Fruit fly (Drosophila melanogaster) whole organism, embryonic: Measurements from ENCODE around the gene Jupiter.

ENCODE experiments used
- Asciz ChIP-seq: fragments of 200-800 bp; sonication (Bioruptor generic); optimal IDR thresholded peaks from 2 replicates; lab custom pipeline; 2017; ENCODE audit warnings: missing biosample characterization, mild to moderate bottlenecking, missing genetic modification characterization, missing genetic modification reagents
- Atf6 ChIP-seq: fragments of 200-800 bp; sonication (Bioruptor generic); IDR thresholded peaks from 2 replicates; pipeline ENCODE4 v1.3.6; 2022; ENCODE audit warnings: missing biosample characterization, missing genetic modification characterization
- C15 ChIP-seq: fragments of 200-800 bp; sonication (Bioruptor generic); IDR thresholded peaks from 3 replicates; pipeline ENCODE4 v1.3.6; 2022; ENCODE audit warnings: missing biosample characterization, missing genetic modification characterization
- CG10366 ChIP-seq: fragments of 200-800 bp; sonication (Bioruptor generic); IDR thresholded peaks from 2 replicates; pipeline ENCODE4 v1.3.6; 2022; ENCODE audit warnings: missing biosample characterization, missing genetic modification characterization
- CG10543 ChIP-seq: fragments of 200-800 bp; sonication (Bioruptor generic); optimal IDR thresholded peaks from 3 replicates; lab custom pipeline; 2017; ENCODE audit warnings: missing biosample characterization, mild to moderate bottlenecking, missing genetic modification characterization, moderate library complexity
- CG10959 ChIP-seq: fragments of 200-800 bp; sonication (Bioruptor generic); IDR thresholded peaks from 2 replicates; pipeline ENCODE4 v1.3.6; 2022; ENCODE audit warnings: missing biosample characterization, missing genetic modification characterization
- CG12219 ChIP-seq: fragments of 200-800 bp; sonication (Bioruptor generic); optimal IDR thresholded peaks from 3 replicates; lab custom pipeline; 2018; ENCODE audit warnings: missing biosample characterization, mild to moderate bottlenecking, missing genetic modification characterization
- CG1233 ChIP-seq: fragments of 200-800 bp; sonication (Bioruptor generic); optimal IDR thresholded peaks from 4 replicates; lab custom pipeline; 2018; ENCODE audit warnings: missing biosample characterization, mild to moderate bottlenecking, missing genetic modification characterization
- CG14860 ChIP-seq: fragments of 200-800 bp; sonication (Bioruptor generic); IDR thresholded peaks from 3 replicates; pipeline ENCODE4 v1.3.6; 2022; ENCODE audit warnings: missing biosample characterization, missing genetic modification characterization; ENCODE audit not compliant: partially characterized antibody
- CG17361 ChIP-seq: fragments of 200-800 bp; sonication (Bioruptor generic); IDR thresholded peaks from 3 replicates; pipeline ENCODE4 v1.3.6; 2022; ENCODE audit warnings: missing biosample characterization, missing genetic modification characterization
- CG1792 ChIP-seq: fragments of 200-800 bp; sonication (Bioruptor generic); optimal IDR thresholded peaks from 2 replicates; lab custom pipeline; 2016; ENCODE audit warnings: missing biosample characterization, missing genetic modification characterization
- CG18764 ChIP-seq: fragments of 200-800 bp; sonication (Bioruptor generic); optimal IDR thresholded peaks from 3 replicates; lab custom pipeline; 2016; ENCODE audit warnings: missing biosample characterization, missing genetic modification characterization
- CG2199 ChIP-seq: fragments of 200-800 bp; sonication (Bioruptor generic); IDR thresholded peaks from 3 replicates; pipeline ENCODE4 v1.3.6; 2022; ENCODE audit warnings: missing biosample characterization, missing genetic modification characterization
- CG2712 ChIP-seq: fragments of 200-800 bp; optimal IDR thresholded peaks from 3 replicates; lab custom pipeline; 2019; ENCODE audit warnings: missing biosample characterization, mild to moderate bottlenecking, missing genetic modification characterization, moderate library complexity
- CG32767 ChIP-seq: fragments of 200-800 bp; sonication (Bioruptor generic); IDR thresholded peaks from 2 replicates; pipeline ENCODE4 v1.3.6; 2022; ENCODE audit warnings: missing biosample characterization, missing genetic modification characterization
- CG4404 ChIP-seq: fragments of 200-800 bp; sonication (Bioruptor generic); IDR thresholded peaks from 2 replicates; pipeline ENCODE4 v1.3.6; 2022; ENCODE audit warnings: missing biosample characterization, missing genetic modification characterization
- CG6254 ChIP-seq: fragments of 200-800 bp; sonication (Bioruptor generic); optimal IDR thresholded peaks from 3 replicates; lab custom pipeline; 2017; ENCODE audit warnings: mild to moderate bottlenecking, missing biosample characterization, missing genetic modification reagents, missing genetic modification characterization
- CG6683 ChIP-seq: fragments of 200-800 bp; sonication (Bioruptor generic); optimal IDR thresholded peaks from 2 replicates; lab custom pipeline; 2017; ENCODE audit warnings: missing biosample characterization, mild to moderate bottlenecking, missing genetic modification characterization, missing genetic modification reagents
- CG7372 ChIP-seq: fragments of 200-800 bp; sonication (Bioruptor generic); IDR thresholded peaks from 2 replicates; pipeline ENCODE4 v1.3.6; 2022; ENCODE audit warnings: missing biosample characterization, missing genetic modification characterization
- CG8089 ChIP-seq: fragments of 200-800 bp; sonication (Bioruptor generic); optimal IDR thresholded peaks from 3 replicates; lab custom pipeline; 2016; ENCODE audit warnings: missing biosample characterization, missing genetic modification characterization
- Dll ChIP-seq: fragments of 200-800 bp; sonication (Bioruptor generic); IDR thresholded peaks from 4 replicates; pipeline ENCODE4 v1.3.6; 2022; ENCODE audit warnings: missing biosample characterization, missing genetic modification characterization; ENCODE audit not compliant: partially characterized antibody
- Doc2 ChIP-seq: fragments of 200-800 bp; sonication (Bioruptor generic); IDR thresholded peaks from 2 replicates; pipeline ENCODE4 v1.3.6; 2022; ENCODE audit warnings: missing biosample characterization, missing genetic modification characterization
- HHEX ChIP-seq: fragments of 200-800 bp; sonication (Bioruptor generic); optimal IDR thresholded peaks from 3 replicates; lab custom pipeline; 2017; ENCODE audit warnings: missing biosample characterization, mild to moderate bottlenecking, missing genetic modification characterization, missing genetic modification reagents
- HLHmδ ChIP-seq: fragments of 200-800 bp; sonication (Bioruptor generic); optimal IDR thresholded peaks from 2 replicates; lab custom pipeline; 2018; ENCODE audit warnings: missing biosample characterization, mild to moderate bottlenecking, missing genetic modification characterization, moderate library complexity
- Hey ChIP-seq: fragments of 200-800 bp; sonication (Bioruptor generic); optimal IDR thresholded peaks from 3 replicates; lab custom pipeline; 2018; ENCODE audit warnings: missing biosample characterization, mild to moderate bottlenecking, missing genetic modification characterization
- Hr39 ChIP-seq: fragments of >200 bp; optimal IDR thresholded peaks from 2 replicates; lab custom pipeline; 2017
- Hr78 ChIP-seq, 2 experiments: fragments of 200-800 bp in 1 of 2; fragments of >200 bp in 1 of 2; sonication (Bioruptor generic) in 1 of 2; optimal IDR thresholded peaks; 2 replicates each; lab custom pipeline; 2017 to 2019; ENCODE audit warnings: missing biosample characterization in 2 of 2, missing genetic modification characterization in 2 of 2, mild to moderate bottlenecking in 1 of 2, moderate library complexity in 1 of 2
- MTF-1 ChIP-seq: fragments of 200-800 bp; sonication (Bioruptor generic); optimal IDR thresholded peaks from 2 replicates; lab custom pipeline; 2018; ENCODE audit warnings: missing biosample characterization, mild to moderate bottlenecking, missing genetic modification characterization, borderline replicate concordance
- Med ChIP-seq: fragments of 200-800 bp; sonication (Bioruptor generic); peaks from one replicate; lab custom pipeline; 2016; ENCODE audit warnings: missing biosample characterization, missing genetic modification characterization, mild to moderate bottlenecking, inconsistent platforms, moderate library complexity
- Rfx ChIP-seq: fragments of 200-800 bp; sonication (Bioruptor generic); IDR thresholded peaks from 2 replicates; pipeline ENCODE4 v1.3.6; 2022; ENCODE audit warnings: missing biosample characterization, missing genetic modification characterization
- Sin3A ChIP-seq: fragments of >200 bp; optimal IDR thresholded peaks from 2 replicates; lab custom pipeline; 2018
- cato ChIP-seq: fragments of 200-800 bp; sonication (Bioruptor generic); optimal IDR thresholded peaks from 2 replicates; lab custom pipeline; 2016; ENCODE audit warnings: missing biosample characterization, missing genetic modification characterization, borderline replicate concordance
- ci ChIP-seq: fragments of 200-800 bp; sonication (Bioruptor generic); IDR thresholded peaks from 3 replicates; pipeline ENCODE4 v1.3.6; 2022; ENCODE audit warnings: missing biosample characterization, missing genetic modification characterization
- crp ChIP-seq, 2 experiments: fragments of 200-800 bp; sonication (Bioruptor generic); optimal IDR thresholded peaks; 2 replicates in 1 of 2; 3 replicates in 1 of 2; lab custom pipeline; 2017; ENCODE audit warnings: missing biosample characterization in 2 of 2, missing genetic modification characterization in 2 of 2, mild to moderate bottlenecking in 1 of 2, moderate library complexity in 1 of 2
- fu2 ChIP-seq: fragments of 200-800 bp; sonication (Bioruptor generic); optimal IDR thresholded peaks from 2 replicates; lab custom pipeline; 2016; ENCODE audit warnings: missing biosample characterization, missing genetic modification characterization
- insv ChIP-seq, 2 experiments: fragments of 200-800 bp; sonication (Bioruptor generic); optimal IDR thresholded peaks; 3 replicates each; lab custom pipeline; 2016 to 2018; ENCODE audit warnings: missing biosample characterization in 2 of 2, missing genetic modification characterization in 2 of 2
- kah ChIP-seq: fragments of 200-800 bp; sonication (Bioruptor generic); optimal IDR thresholded peaks from 2 replicates; lab custom pipeline; 2018; ENCODE audit warnings: missing biosample characterization, mild to moderate bottlenecking, missing genetic modification characterization
- repo ChIP-seq: fragments of 200-800 bp; sonication (Bioruptor generic); optimal IDR thresholded peaks from 2 replicates; lab custom pipeline; 2016; ENCODE audit warnings: missing biosample characterization, missing genetic modification characterization
- rib ChIP-seq: fragments of 200-800 bp; sonication (Bioruptor generic); IDR thresholded peaks from 2 replicates; pipeline ENCODE4 v1.3.6; 2022; ENCODE audit warnings: missing biosample characterization, missing genetic modification characterization
- ro ChIP-seq: fragments of 200-800 bp; sonication (Bioruptor generic); IDR thresholded peaks from 2 replicates; pipeline ENCODE4 v1.3.6; 2022; ENCODE audit warnings: missing biosample characterization, missing genetic modification characterization
- run ChIP-seq: fragments of 200-800 bp; sonication (Bioruptor generic); optimal IDR thresholded peaks from 3 replicates; lab custom pipeline; 2018; ENCODE audit warnings: missing biosample characterization, mild to moderate bottlenecking, missing genetic modification characterization
- sc ChIP-seq, 3 experiments: fragments of >200 bp in 2 of 3; fragments of 200-800 bp in 1 of 3; sonication (Bioruptor generic) in 1 of 3; optimal IDR thresholded peaks; 2 replicates in 2 of 3; 3 replicates in 1 of 3; lab custom pipeline; 2017; ENCODE audit warnings: mild to moderate bottlenecking in 1 of 3, missing biosample characterization in 1 of 3, missing genetic modification characterization in 1 of 3, missing genetic modification reagents in 1 of 3
- sd ChIP-seq: fragments of 200-800 bp; sonication (Bioruptor generic); optimal IDR thresholded peaks from 3 replicates; lab custom pipeline; 2018; ENCODE audit warnings: missing biosample characterization, mild to moderate bottlenecking, missing genetic modification characterization, moderate library complexity
- trh ChIP-seq: fragments of 200-800 bp; sonication (Bioruptor generic); optimal IDR thresholded peaks from 2 replicates; lab custom pipeline; 2016; ENCODE audit warnings: missing biosample characterization, missing genetic modification characterization
- twi ChIP-seq: fragments of 200-800 bp; optimal IDR thresholded peaks from 2 replicates; lab custom pipeline; 2019; ENCODE audit warnings: missing biosample characterization, mild to moderate bottlenecking, missing genetic modification characterization, moderate library complexity
- tx ChIP-seq: fragments of 200-800 bp; sonication (Bioruptor generic); optimal IDR thresholded peaks from 2 replicates; lab custom pipeline; 2016; ENCODE audit warnings: missing biosample characterization, missing genetic modification characterization
- usp ChIP-seq: fragments of >200 bp; optimal IDR thresholded peaks from 2 replicates; lab custom pipeline; 2017; ENCODE audit warnings: missing biosample characterization, missing genetic modification characterization
- zen ChIP-seq: fragments of 200-800 bp; sonication (Bioruptor generic); optimal IDR thresholded peaks from 3 replicates; lab custom pipeline; 2018; ENCODE audit warnings: missing biosample characterization, mild to moderate bottlenecking, missing genetic modification characterization, moderate library complexity
- zfh2 ChIP-seq: fragments of 200-800 bp; sonication (Bioruptor generic); optimal IDR thresholded peaks from 2 replicates; lab custom pipeline; 2016; ENCODE audit warnings: missing biosample characterization, missing genetic modification characterization

Jupiter gene

dm6 chr3R:11581340-11582252, 38.1 kb downstream of the Jupiter start, which contains the start of gene wkd (continued):
- no peak for TF ChIP-seq repo
- no peak for TF ChIP-seq CG2199 (GFP tag; lab: Robert Waterston, UW)
- no peak for TF ChIP-seq CG7372 (GFP tag; lab: Robert Waterston, UW)
- TF ChIP-seq Rfx (GFP tag; lab: Robert Waterston, UW): no peak
- peak; percentile 45 for TF ChIP-seq sd (tag; lab: Kevin White, UChicago)
- no peak for TF ChIP-seq tx (GFP tag; lab: Kevin White, UChicago)
- no peak for TF ChIP-seq insv (GFP tag; optimal IDR thresholded peaks at IDR 0.05; lab: Kevin White, UChicago)
- no peak for TF ChIP-seq CG12219 (GFP tag; lab: Kevin White, UChicago)
- no peak for TF ChIP-seq CG6254
- TF ChIP-seq cato (GFP tag; lab: Kevin White, UChicago): no peak
- TF ChIP-seq MTF-1 (GFP tag; lab: Kevin White, UChicago): no peak
- TF ChIP-seq C15 (GFP tag; lab: Robert Waterston, UW): no peak
- peak; percentile 63 for TF ChIP-seq CG10543 (GFP tag; lab: Kevin White, UChicago)
- no peak for TF ChIP-seq crp (GFP tag; optimal IDR thresholded peaks at IDR 0.05; lab: Kevin White, UChicago)
- no peak for TF ChIP-seq trh
- TF ChIP-seq CG1233: no peak
- TF ChIP-seq sc (optimal IDR thresholded peaks at IDR 0.05; lab: Kevin White, UChicago): no peak
- TF ChIP-seq sc (GFP tag; optimal IDR thresholded peaks at IDR 0.05; lab: Kevin White, UChicago): no peak
- peak; percentile 87 for TF ChIP-seq Dll (GFP tag; lab: Robert Waterston, UW)
- no peak for TF ChIP-seq kah (GFP tag; lab: Kevin White, UChicago)
- no peak for TF ChIP-seq HHEX (GFP tag; lab: Kevin White, UChicago)
- no peak for TF ChIP-seq CG8089
- TF ChIP-seq CG2712 (tag; lab: Kevin White, UChicago): no peak
- TF ChIP-seq ro: no peak
- TF ChIP-seq CG1792 (GFP tag; lab: Kevin White, UChicago): no peak
- TF ChIP-seq Hr39 (lab: Kevin White, UChicago): no peak
- TF ChIP-seq usp: no peak
- TF ChIP-seq Hr78 (GFP tag; optimal IDR thresholded peaks at IDR 0.05; lab: Kevin White, UChicago): peak in 1 of 2 experiments; percentile 23
- no peak for TF ChIP-seq Doc2 (GFP tag; lab: Robert Waterston, UW)
- TF ChIP-seq CG10959: no peak
- TF ChIP-seq fu2 (GFP tag; lab: Kevin White, UChicago): no peak
- TF ChIP-seq rib (GFP tag; lab: Robert Waterston, UW): no peak
- no peak for TF ChIP-seq twi
- TF ChIP-seq run (tag; lab: Kevin White, UChicago): no peak
- peak; percentile 25; the same call in 1 of the 3 replicates for TF ChIP-seq CG17361 (GFP tag; lab: Robert Waterston, UW)
- TF ChIP-seq HLHmδ (GFP tag; lab: Kevin White, UChicago): no peak
- TF ChIP-seq CG18764 (GFP tag; lab: Kevin White, UChicago): no peak
- no peak for TF ChIP-seq Hey
- TF ChIP-seq CG14860 (GFP tag; lab: Robert Waterston, UW): peak; percentile 70
- no peak for TF ChIP-seq zfh2
- TF ChIP-seq Asciz (GFP tag; lab: Kevin White, UChicago): no peak
- TF ChIP-seq CG6683 (GFP tag; lab: Kevin White, UChicago): no peak
- no peak for TF ChIP-seq zen (tag; lab: Kevin White, UChicago)
- no peak for TF ChIP-seq CG4404 (GFP tag; lab: Robert Waterston, UW)
- no peak for TF ChIP-seq CG10366 (GFP tag; lab: Robert Waterston, UW)
- TF ChIP-seq Sin3A (lab: Kevin White, UChicago): peak; percentile 79
- TF ChIP-seq CG32767 (GFP tag; lab: Robert Waterston, UW): no peak
- TF ChIP-seq Atf6: no peak
- TF ChIP-seq ci (GFP tag; lab: Robert Waterston, UW): no peak
- peak; percentile 82 for TF ChIP-seq Med (GFP tag; lab: Kevin White, UChicago)
